Fruit fly (Drosophila melanogaster) whole organism, prepupa: ENCODE results near the gene CG7650.

Source experiments
- CG8319 ChIP-seq: fragments of 200-800 bp; sonication (Bioruptor generic); optimal IDR thresholded peaks from 3 replicates; lab custom pipeline; 2016; ENCODE audit warnings: missing biosample characterization, missing genetic modification characterization
- Eip75B ChIP-seq: fragments of 200-800 bp; sonication (Bioruptor generic); optimal IDR thresholded peaks from 3 replicates; lab custom pipeline; 2016; ENCODE audit warnings: missing biosample characterization, missing genetic modification characterization
- OdsH ChIP-seq: fragments of 200-800 bp; sonication (Bioruptor generic); optimal IDR thresholded peaks from 3 replicates; lab custom pipeline; 2016; ENCODE audit warnings: missing biosample characterization, missing genetic modification characterization
- Sox102F ChIP-seq: fragments of 200-800 bp; sonication (Bioruptor generic); optimal IDR thresholded peaks from 2 replicates; lab custom pipeline; 2016; ENCODE audit warnings: missing biosample characterization, mild to moderate bottlenecking, missing genetic modification characterization

DNA sequence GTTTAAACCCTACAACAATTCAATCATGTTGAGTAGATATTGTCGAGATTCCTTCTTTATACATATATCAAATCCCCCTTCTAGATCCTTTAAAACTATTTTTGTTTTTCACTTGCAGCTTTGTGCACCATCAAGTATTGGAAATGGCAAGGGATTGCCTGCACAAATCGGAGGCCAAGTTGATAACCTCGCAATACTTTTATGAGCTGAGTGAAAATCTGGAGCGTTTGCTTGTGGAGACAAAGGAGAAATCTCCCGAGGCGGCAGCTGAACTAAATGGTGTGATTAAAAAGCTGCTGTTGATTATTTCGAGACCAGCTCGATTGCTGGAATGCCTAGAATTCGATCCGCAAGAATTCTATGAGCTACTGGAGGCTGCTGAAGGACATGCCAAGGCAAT is 39.6 kb downstream of the CG7650 start:
- TF ChIP-seq OdsH (no peak), CG8319 (GFP tag; lab: Kevin White, UChicago) (no peak), Sox102F (no peak), Eip75B (GFP tag; lab: Kevin White, UChicago) (no peak)
